Fruit fly (Drosophila melanogaster) whole organism, embryonic: ENCODE data around the gene CG34454.

Experiments
- Atf-2 ChIP-seq: fragments of 200-800 bp; sonication (Bioruptor generic); optimal IDR thresholded peaks from 2 replicates; lab custom pipeline; 2016; ENCODE audit warnings: missing biosample characterization, missing genetic modification characterization
- Blimp-1 ChIP-seq: fragments of 200-800 bp; sonication (Bioruptor generic); optimal IDR thresholded peaks from 3 replicates; lab custom pipeline; 2018; ENCODE audit warnings: missing biosample characterization, missing genetic modification characterization, mild to moderate bottlenecking, moderate library complexity, missing genetic modification reagents
- CG10209 ChIP-seq: fragments of 200-800 bp; sonication (Bioruptor generic); optimal IDR thresholded peaks from 3 replicates; lab custom pipeline; 2017; ENCODE audit warnings: missing biosample characterization, mild to moderate bottlenecking, missing genetic modification characterization, missing genetic modification reagents
- CG1603 ChIP-seq: fragments of 200-800 bp; sonication (Bioruptor generic); optimal IDR thresholded peaks from 2 replicates; lab custom pipeline; 2019; ENCODE audit warnings: missing biosample characterization, mild to moderate bottlenecking, missing genetic modification characterization, moderate library complexity
- CG1832 ChIP-seq: fragments of 200-800 bp; sonication (Bioruptor generic); optimal IDR thresholded peaks from 2 replicates; lab custom pipeline; 2017; ENCODE audit warnings: missing biosample characterization, mild to moderate bottlenecking, missing genetic modification characterization, inconsistent platforms
- CG2199 ChIP-seq: fragments of 200-800 bp; sonication (Bioruptor generic); IDR thresholded peaks from 3 replicates; pipeline ENCODE4 v1.3.6; 2022; ENCODE audit warnings: missing biosample characterization, missing genetic modification characterization
- CG30020 ChIP-seq: fragments of 200-800 bp; optimal IDR thresholded peaks from 2 replicates; lab custom pipeline; 2019; ENCODE audit warnings: missing biosample characterization, mild to moderate bottlenecking, missing genetic modification characterization, moderate library complexity
- CG34422 ChIP-seq: fragments of 200-800 bp; sonication (Bioruptor generic); IDR thresholded peaks from 3 replicates; pipeline ENCODE4 v1.3.6; 2022; ENCODE audit warnings: missing biosample characterization, missing genetic modification characterization
- CG3838 ChIP-seq: fragments of 200-800 bp; sonication (Bioruptor generic); optimal IDR thresholded peaks from 3 replicates; lab custom pipeline; 2016; ENCODE audit warnings: missing biosample characterization, missing genetic modification characterization
- CG4854 ChIP-seq: fragments of 200-800 bp; sonication (Bioruptor generic); optimal IDR thresholded peaks from 2 replicates; lab custom pipeline; 2016; ENCODE audit warnings: missing biosample characterization, missing genetic modification characterization, inconsistent platforms
- CG6683 ChIP-seq: fragments of 200-800 bp; sonication (Bioruptor generic); optimal IDR thresholded peaks from 2 replicates; lab custom pipeline; 2017; ENCODE audit warnings: missing biosample characterization, mild to moderate bottlenecking, missing genetic modification characterization, missing genetic modification reagents
- CG6791 ChIP-seq: fragments of 200-800 bp; sonication (Bioruptor generic); IDR thresholded peaks from 3 replicates; pipeline ENCODE4 v1.3.6; 2022; ENCODE audit warnings: missing biosample characterization, missing genetic modification characterization; ENCODE audit not compliant: partially characterized antibody
- CG7987 ChIP-seq: fragments of 200-800 bp; sonication (Bioruptor generic); optimal IDR thresholded peaks from 2 replicates; lab custom pipeline; 2018; ENCODE audit warnings: missing biosample characterization, mild to moderate bottlenecking, missing genetic modification characterization, moderate library complexity
- CG8478 ChIP-seq: fragments of >200 bp; optimal IDR thresholded peaks from 2 replicates; lab custom pipeline; 2018
- CG8765 ChIP-seq: fragments of 200-800 bp; sonication (Bioruptor generic); IDR thresholded peaks from 2 replicates; pipeline ENCODE4 v1.3.6; 2022; ENCODE audit warnings: missing biosample characterization, missing genetic modification characterization
- CG9215 ChIP-seq: fragments of 200-800 bp; sonication (Bioruptor generic); IDR thresholded peaks from 2 replicates; pipeline ENCODE4 v1.3.6; 2022; ENCODE audit warnings: missing biosample characterization, missing genetic modification characterization
- CkIIα-i1 ChIP-seq: fragments of 200-800 bp; sonication (Bioruptor generic); IDR thresholded peaks from 2 replicates; pipeline ENCODE4 v1.3.6; 2022; ENCODE audit warnings: missing biosample characterization, missing genetic modification characterization
- D19A ChIP-seq: fragments of 200-800 bp; optimal IDR thresholded peaks from 3 replicates; lab custom pipeline; 2019; ENCODE audit warnings: missing biosample characterization, mild to moderate bottlenecking, missing genetic modification characterization, moderate library complexity
- Dref ChIP-seq: fragments of 200-800 bp; sonication (Bioruptor generic); IDR thresholded peaks from 2 replicates; pipeline ENCODE4 v1.3.6; 2022; ENCODE audit warnings: missing biosample characterization, missing genetic modification characterization
- Eip74EF ChIP-seq, 2 experiments: fragments of 200-800 bp in 1 of 2; fragments of >200 bp in 1 of 2; sonication (Bioruptor generic) in 1 of 2; optimal IDR thresholded peaks; 2 replicates each; lab custom pipeline; 2017 to 2019; ENCODE audit warnings: missing biosample characterization in 2 of 2, missing genetic modification characterization in 2 of 2, mild to moderate bottlenecking in 1 of 2, moderate library complexity in 1 of 2
- Ets65A ChIP-seq: fragments of 200-800 bp; sonication (Bioruptor generic); peaks from one replicate; lab custom pipeline; 2016; ENCODE audit warnings: missing biosample characterization, missing genetic modification characterization
- Hand ChIP-seq: fragments of 200-800 bp; sonication (Bioruptor generic); optimal IDR thresholded peaks from 2 replicates; lab custom pipeline; 2017; ENCODE audit warnings: mild to moderate bottlenecking, missing biosample characterization, missing genetic modification reagents, missing genetic modification characterization
- Hr51 ChIP-seq, 2 experiments: fragments of 200-800 bp; sonication (Bioruptor generic); optimal IDR thresholded peaks; 2 replicates in 1 of 2; 3 replicates in 1 of 2; lab custom pipeline; 2016 to 2018; ENCODE audit warnings: missing biosample characterization in 2 of 2, missing genetic modification characterization in 2 of 2, mild to moderate bottlenecking in 1 of 2, moderate library complexity in 1 of 2
- Hsf ChIP-seq: fragments of 200-800 bp; sonication (Bioruptor generic); optimal IDR thresholded peaks from 3 replicates; lab custom pipeline; 2016; ENCODE audit warnings: missing biosample characterization, missing genetic modification characterization
- MESR4 ChIP-seq: fragments of 200-800 bp; sonication (Bioruptor generic); optimal IDR thresholded peaks from 2 replicates; lab custom pipeline; 2018; ENCODE audit warnings: missing biosample characterization, mild to moderate bottlenecking, missing genetic modification characterization, moderate library complexity
- Med ChIP-seq: fragments of 200-800 bp; sonication (Bioruptor generic); peaks from one replicate; lab custom pipeline; 2016; ENCODE audit warnings: missing biosample characterization, missing genetic modification characterization, mild to moderate bottlenecking, inconsistent platforms, moderate library complexity
- NK7.1 ChIP-seq: fragments of 200-800 bp; sonication (Bioruptor generic); optimal IDR thresholded peaks from 3 replicates; lab custom pipeline; 2016; ENCODE audit warnings: missing biosample characterization, missing genetic modification characterization
- Opbp ChIP-seq: fragments of 200-800 bp; sonication (Bioruptor generic); IDR thresholded peaks from 3 replicates; pipeline ENCODE4 v1.3.6; 2022; ENCODE audit warnings: missing biosample characterization, missing genetic modification characterization; ENCODE audit not compliant: partially characterized antibody
- chinmo ChIP-seq: fragments of 200-800 bp; sonication (Bioruptor generic); IDR thresholded peaks from 4 replicates; pipeline ENCODE4 v1.3.6; 2022; ENCODE audit warnings: missing biosample characterization, missing genetic modification characterization; ENCODE audit not compliant: partially characterized antibody
- chn ChIP-seq: fragments of 200-800 bp; sonication (Bioruptor generic); optimal IDR thresholded peaks from 2 replicates; lab custom pipeline; 2016; ENCODE audit warnings: missing biosample characterization, missing genetic modification characterization
- crol ChIP-seq: fragments of 200-800 bp; sonication (Bioruptor generic); IDR thresholded peaks from 2 replicates; pipeline ENCODE4 v1.3.6; 2022; ENCODE audit warnings: missing biosample characterization, missing genetic modification characterization
- crp ChIP-seq, 2 experiments: fragments of 200-800 bp; sonication (Bioruptor generic); optimal IDR thresholded peaks; 2 replicates in 1 of 2; 3 replicates in 1 of 2; lab custom pipeline; 2017; ENCODE audit warnings: missing biosample characterization in 2 of 2, missing genetic modification characterization in 2 of 2, mild to moderate bottlenecking in 1 of 2, moderate library complexity in 1 of 2
- en ChIP-seq: fragments of 200-800 bp; sonication (Bioruptor generic); optimal IDR thresholded peaks from 2 replicates; lab custom pipeline; 2016; ENCODE audit warnings: missing biosample characterization, missing genetic modification characterization
- esg ChIP-seq: fragments of 200-800 bp; sonication (Bioruptor generic); conservative IDR thresholded peaks from 2 replicates; pipeline ENCODE4 v1.3.6; 2022; ENCODE audit warnings: missing biosample characterization, missing genetic modification characterization
- eyg ChIP-seq: fragments of 200-800 bp; sonication (Bioruptor generic); optimal IDR thresholded peaks from 3 replicates; lab custom pipeline; 2016; ENCODE audit warnings: missing biosample characterization, missing genetic modification characterization
- fd64A ChIP-seq: fragments of 200-800 bp; sonication (Bioruptor generic); optimal IDR thresholded peaks from 3 replicates; lab custom pipeline; 2018; ENCODE audit warnings: missing biosample characterization, mild to moderate bottlenecking, missing genetic modification characterization
- gce ChIP-seq: fragments of 200-800 bp; sonication (Bioruptor generic); IDR thresholded peaks from 3 replicates; pipeline ENCODE4 v1.3.6; 2022; ENCODE audit warnings: missing biosample characterization, missing genetic modification characterization
- ken ChIP-seq: fragments of 200-800 bp; sonication (Bioruptor generic); IDR thresholded peaks from 3 replicates; pipeline ENCODE4 v1.3.6; 2022; ENCODE audit warnings: missing biosample characterization, missing genetic modification characterization
- luna ChIP-seq: fragments of 200-800 bp; sonication (Bioruptor generic); optimal IDR thresholded peaks from 2 replicates; lab custom pipeline; 2016; ENCODE audit warnings: missing biosample characterization, missing genetic modification characterization
- p53 ChIP-seq: fragments of 200-800 bp; sonication (Bioruptor generic); optimal IDR thresholded peaks from 2 replicates; lab custom pipeline; 2016; ENCODE audit warnings: missing biosample characterization, missing genetic modification characterization
- sr ChIP-seq: fragments of 200-800 bp; sonication (Bioruptor generic); IDR thresholded peaks from 3 replicates; pipeline ENCODE4 v1.3.6; 2022; ENCODE audit warnings: missing biosample characterization, missing genetic modification characterization
- twi ChIP-seq: fragments of 200-800 bp; optimal IDR thresholded peaks from 2 replicates; lab custom pipeline; 2019; ENCODE audit warnings: missing biosample characterization, mild to moderate bottlenecking, missing genetic modification characterization, moderate library complexity

The CG34454 gene

dm6 chr3L:263500-264377, 31.6 kb upstream of the CG34454 start (continued):
- no peak for TF ChIP-seq twi (tag; lab: Kevin White, UChicago)
- no peak for TF ChIP-seq CG4854 (GFP tag; lab: Kevin White, UChicago)
- TF ChIP-seq CG9215 (GFP tag; lab: Robert Waterston, UW): no peak
- no peak for TF ChIP-seq luna (GFP tag; lab: Kevin White, UChicago)
- TF ChIP-seq CG1832 (GFP tag; lab: Kevin White, UChicago): peak; percentile 83
- TF ChIP-seq esg: no peak
- no peak for TF ChIP-seq eyg
- no peak for TF ChIP-seq chn
- no peak for TF ChIP-seq CG30020
- TF ChIP-seq CkIIα-i1 (GFP tag; lab: Robert Waterston, UW): no peak
- peak; percentile 45 for TF ChIP-seq Blimp-1
- no peak for TF ChIP-seq Hsf (GFP tag; lab: Kevin White, UChicago)
- peak; percentile 71 for TF ChIP-seq crol (GFP tag; lab: Robert Waterston, UW)
- no peak for TF ChIP-seq fd64A (GFP tag; lab: Kevin White, UChicago)
- peak; percentile 61 for TF ChIP-seq Med (GFP tag; lab: Kevin White, UChicago)
- no peak for TF ChIP-seq crp (GFP tag; optimal IDR thresholded peaks at IDR 0.05; lab: Kevin White, UChicago)
- no peak for TF ChIP-seq CG8765 (GFP tag; lab: Robert Waterston, UW)
- TF ChIP-seq CG6791 (GFP tag; lab: Robert Waterston, UW): no peak
- TF ChIP-seq Atf-2 (GFP tag; lab: Kevin White, UChicago): no peak
- TF ChIP-seq CG8478 (lab: Kevin White, UChicago): peak; percentile 76
- TF ChIP-seq NK7.1: no peak
- TF ChIP-seq CG7987 (GFP tag; lab: Kevin White, UChicago): no peak
- peak; percentile 52 for TF ChIP-seq Hand (GFP tag; lab: Kevin White, UChicago)
- TF ChIP-seq CG6683 (GFP tag; lab: Kevin White, UChicago): no peak
- no peak for TF ChIP-seq Ets65A (GFP tag; lab: Kevin White, UChicago)
- TF ChIP-seq CG2199 (GFP tag; lab: Robert Waterston, UW): 0 out of 3 replicates have a peak, but pooled peaks have one; percentile 30
- TF ChIP-seq CG34422: peak; percentile 63; the same call in 2 of the 3 replicates
- 0 out of 3 replicates have a peak, but pooled peaks have one; percentile 25 for TF ChIP-seq ken (GFP tag; lab: Robert Waterston, UW)
- TF ChIP-seq Hr51 (GFP tag; optimal IDR thresholded peaks at IDR 0.05; lab: Kevin White, UChicago): no peak
- TF ChIP-seq D19A (tag; lab: Kevin White, UChicago): no peak
- TF ChIP-seq CG10209 (GFP tag; lab: Kevin White, UChicago): no peak
- no peak for TF ChIP-seq Eip74EF (GFP tag; optimal IDR thresholded peaks at IDR 0.05; lab: Kevin White, UChicago)
- TF ChIP-seq sr: peak; percentile 41; the same call in 1 of the 3 replicates
- TF ChIP-seq CG3838 (GFP tag; lab: Kevin White, UChicago): no peak
- no peak for TF ChIP-seq chinmo (GFP tag; lab: Robert Waterston, UW)
- peak; percentile 19; the same call in 1 of the 3 replicates for TF ChIP-seq Opbp (GFP tag; lab: Robert Waterston, UW)
- TF ChIP-seq en: no peak
- 0 out of 3 replicates have a peak, but pooled peaks have one; percentile 42 for TF ChIP-seq gce (GFP tag; lab: Robert Waterston, UW)
- TF ChIP-seq Dref: peak; percentile 42; the same call in 1 of the 2 replicates
- no peak for TF ChIP-seq p53 (GFP tag; lab: Kevin White, UChicago)
- TF ChIP-seq MESR4 (GFP tag; lab: Kevin White, UChicago): peak; percentile 70
- no peak for TF ChIP-seq CG1603
